Worm (Caenorhabditis elegans) whole organism, young adult: Measurements from ENCODE around the gene cku-70.

ENCODE experiments used
- B0019.2 ChIP-seq: fragments of 200-800 bp; sonication (Bioruptor generic); conservative IDR thresholded peaks from 2 replicates; pipeline ENCODE4 v1.3.6; 2022; ENCODE audit warnings: missing genetic modification reagents, missing genetic modification characterization, missing compliant biosample characterization
- B0336.3 ChIP-seq: fragments of 200-800 bp; sonication (Bioruptor generic); IDR thresholded peaks from 2 replicates; pipeline ENCODE4 v1.3.6; 2022; ENCODE audit warnings: missing genetic modification characterization, missing compliant biosample characterization
- F37B4.10 ChIP-seq: fragments of 200-800 bp; sonication (Bioruptor generic); IDR thresholded peaks from 2 replicates; pipeline ENCODE4 v1.3.6; 2022; ENCODE audit warnings: missing genetic modification characterization, missing compliant biosample characterization
- F49E8.2 ChIP-seq: sonication (generic microtip); optimal IDR thresholded peaks from 3 replicates; lab custom pipeline; 2017; ENCODE audit warnings: missing genetic modification characterization, mild to moderate bottlenecking, missing compliant biosample characterization, antibody characterized with exemption, moderate library complexity; ENCODE audit not compliant: insufficient read depth
- F52B5.7 ChIP-seq: sonication (generic microtip); optimal IDR thresholded peaks from 2 replicates; lab custom pipeline; 2016; ENCODE audit warnings: mild to moderate bottlenecking, missing genetic modification characterization, missing compliant biosample characterization
- T26A5.8 ChIP-seq: sonication (generic microtip); optimal IDR thresholded peaks from 2 replicates; lab custom pipeline; 2016; ENCODE audit warnings: missing genetic modification characterization, missing compliant biosample characterization
- Y53G8AR.9 ChIP-seq: fragments of 200-800 bp; sonication (Bioruptor generic); conservative IDR thresholded peaks from 2 replicates; pipeline ENCODE4 v1.3.6; 2022; ENCODE audit warnings: missing genetic modification reagents, missing genetic modification characterization, missing compliant biosample characterization
- Y56A3A.18 ChIP-seq: fragments of 200-800 bp; sonication (Bioruptor generic); IDR thresholded peaks from 2 replicates; pipeline ENCODE4 v1.3.6; 2022; ENCODE audit warnings: missing genetic modification reagents, missing genetic modification characterization, missing compliant biosample characterization
- Y79H2A.3 ChIP-seq: fragments of 200-800 bp; sonication (Bioruptor generic); conservative IDR thresholded peaks from 2 replicates; pipeline ENCODE4 v1.3.6; 2022; ENCODE audit warnings: missing genetic modification reagents, missing genetic modification characterization, missing compliant biosample characterization
- ZK185.1 ChIP-seq: sonication (generic microtip); optimal IDR thresholded peaks from 2 replicates; lab custom pipeline; 2016; ENCODE audit warnings: mild to moderate bottlenecking, missing genetic modification characterization, missing compliant biosample characterization; ENCODE audit not compliant: poor library complexity, severe bottlenecking
- ama-1 ChIP-seq, 3 experiments: fragments of 150-350 bp in 1 of 3; sonication (generic microtip) in 2 of 3; optimal IDR thresholded peaks; 2 replicates each; lab custom pipeline; 2014 to 2018; ENCODE audit warnings: missing biosample characterization in 2 of 3, missing genetic modification characterization in 2 of 3, missing genetic modification reagents in 2 of 3
- aptf-2 ChIP-seq: fragments of 200-800 bp; sonication (Bioruptor generic); conservative IDR thresholded peaks from 2 replicates; pipeline ENCODE4 v1.3.6; 2022; ENCODE audit warnings: missing genetic modification reagents, missing genetic modification characterization, missing compliant biosample characterization
- die-1 ChIP-seq: sonication (generic microtip); optimal IDR thresholded peaks from 2 replicates; lab custom pipeline; 2016; ENCODE audit warnings: missing genotype, mild to moderate bottlenecking, missing genetic modification characterization, missing compliant biosample characterization
- dpl-1 ChIP-seq: fragments of 150-350 bp; optimal IDR thresholded peaks from 2 replicates; lab custom pipeline; 2014; ENCODE audit warnings: missing biosample characterization, missing genetic modification reagents, missing genetic modification characterization
- efl-1 ChIP-seq: fragments of 150-350 bp; optimal IDR thresholded peaks from 2 replicates; lab custom pipeline; 2014; ENCODE audit warnings: missing biosample characterization, missing genetic modification reagents, missing genetic modification characterization
- egl-18 ChIP-seq: fragments of 200-800 bp; sonication (Bioruptor generic); IDR thresholded peaks from 2 replicates; pipeline ENCODE4 v1.3.6; 2022; ENCODE audit warnings: missing genetic modification reagents, missing genetic modification characterization, missing compliant biosample characterization
- egrh-3 ChIP-seq: fragments of 200-800 bp; sonication (Bioruptor generic); IDR thresholded peaks from 2 replicates; pipeline ENCODE4 v1.3.6; 2022; ENCODE audit warnings: missing genetic modification reagents, missing genetic modification characterization, missing compliant biosample characterization
- fkh-3 ChIP-seq: sonication (generic microtip); optimal IDR thresholded peaks from 2 replicates; lab custom pipeline; 2016; ENCODE audit warnings: mild to moderate bottlenecking, missing genetic modification characterization, missing compliant biosample characterization
- lin-35 ChIP-seq, 3 experiments: fragments of 150-350 bp in 2 of 3; sonication (generic microtip) in 1 of 3; optimal IDR thresholded peaks; 2 replicates each; lab custom pipeline; 2014 to 2018; ENCODE audit warnings: missing biosample characterization in 3 of 3, missing genetic modification characterization in 3 of 3, missing genetic modification reagents in 3 of 3
- madf-10 ChIP-seq: sonication (generic microtip); optimal IDR thresholded peaks from 2 replicates; lab custom pipeline; 2016; ENCODE audit warnings: mild to moderate bottlenecking, missing genetic modification characterization, missing compliant biosample characterization
- madf-3 ChIP-seq: fragments of 200-800 bp; sonication (Bioruptor generic); IDR thresholded peaks from 2 replicates; pipeline ENCODE4 v1.3.6; 2022; ENCODE audit warnings: missing genetic modification reagents, missing genetic modification characterization, missing compliant biosample characterization
- madf-8 ChIP-seq: fragments of 200-800 bp; sonication (Bioruptor generic); conservative IDR thresholded peaks from 2 replicates; pipeline ENCODE4 v1.3.6; 2022; ENCODE audit warnings: missing genetic modification reagents, missing genetic modification characterization, missing compliant biosample characterization
- nfya-1 ChIP-seq: sonication (generic microtip); optimal IDR thresholded peaks from 2 replicates; lab custom pipeline; 2017; ENCODE audit warnings: antibody characterized with exemption, missing compliant biosample characterization, missing genetic modification characterization, borderline replicate concordance; ENCODE audit not compliant: insufficient read depth
- nfya-2 ChIP-seq: fragments of 200-800 bp; sonication (Bioruptor generic); IDR thresholded peaks from 2 replicates; pipeline ENCODE4 v1.3.6; 2022; ENCODE audit warnings: missing genetic modification reagents, missing genetic modification characterization, missing compliant biosample characterization
- pha-4 ChIP-seq: fragments of 150-350 bp; sonication (generic microtip); optimal IDR thresholded peaks from 2 replicates; lab custom pipeline; 2014; ENCODE audit warnings: missing biosample characterization, missing genetic modification reagents, missing genetic modification characterization
- sdz-38 ChIP-seq: sonication (generic microtip); optimal IDR thresholded peaks from 2 replicates; lab custom pipeline; 2016; ENCODE audit warnings: missing genotype, missing genetic modification characterization, missing compliant biosample characterization
- snpc-1.1 ChIP-seq: sonication (generic microtip); optimal IDR thresholded peaks from 2 replicates; lab custom pipeline; 2017; ENCODE audit warnings: missing genetic modification characterization, mild to moderate bottlenecking, missing compliant biosample characterization, antibody characterized with exemption, moderate library complexity, missing genotype, missing genetic modification reagents; ENCODE audit not compliant: insufficient read depth
- snpc-1.3 ChIP-seq: sonication (generic microtip); optimal IDR thresholded peaks from 2 replicates; lab custom pipeline; 2017; ENCODE audit warnings: missing genetic modification characterization, mild to moderate bottlenecking, missing compliant biosample characterization, antibody characterized with exemption, moderate library complexity, missing genotype, missing genetic modification reagents; ENCODE audit not compliant: insufficient read depth
- tbp1 ChIP-seq: fragments of 200-800 bp; sonication (Bioruptor generic); optimal IDR thresholded peaks from 2 replicates; lab custom pipeline; 2018; ENCODE audit warnings: mild to moderate bottlenecking, missing genetic modification characterization, missing compliant biosample characterization
- tlf-1 ChIP-seq: fragments of 200-800 bp; sonication (Bioruptor generic); optimal IDR thresholded peaks from 2 replicates; lab custom pipeline; 2018; ENCODE audit warnings: mild to moderate bottlenecking, missing genetic modification characterization, missing compliant biosample characterization
- zfh-2 ChIP-seq: fragments of 200-800 bp; sonication (Bioruptor generic); conservative IDR thresholded peaks from 2 replicates; pipeline ENCODE4 v1.3.6; 2022; ENCODE audit warnings: missing genetic modification reagents, missing genetic modification characterization, missing compliant biosample characterization
- zim-3 ChIP-seq: sonication (generic microtip); optimal IDR thresholded peaks from 2 replicates; lab custom pipeline; 2017; ENCODE audit warnings: mild to moderate bottlenecking, missing genetic modification characterization, moderate library complexity, missing compliant biosample characterization
- ztf-18 ChIP-seq: sonication (generic microtip); optimal IDR thresholded peaks from 2 replicates; lab custom pipeline; 2016; ENCODE audit warnings: missing genotype, mild to moderate bottlenecking, missing genetic modification characterization, missing compliant biosample characterization
- ztf-22 ChIP-seq: fragments of 200-800 bp; sonication (Bioruptor generic); optimal IDR thresholded peaks from 2 replicates; lab custom pipeline; 2018; ENCODE audit warnings: mild to moderate bottlenecking, missing genetic modification characterization, moderate library complexity, missing compliant biosample characterization
- ztf-25 ChIP-seq: fragments of 200-800 bp; sonication (Bioruptor generic); IDR thresholded peaks from 2 replicates; pipeline ENCODE4 v1.3.6; 2022; ENCODE audit warnings: missing genetic modification reagents, missing genetic modification characterization, missing compliant biosample characterization
- ztf-26 ChIP-seq: sonication (generic microtip); optimal IDR thresholded peaks from 2 replicates; lab custom pipeline; 2017; ENCODE audit warnings: missing genetic modification characterization, missing compliant biosample characterization
- ztf-28 ChIP-seq: fragments of 200-800 bp; sonication (Bioruptor generic); IDR thresholded peaks from 2 replicates; pipeline ENCODE4 v1.3.6; 2022; ENCODE audit warnings: missing genetic modification reagents, missing genetic modification characterization, missing compliant biosample characterization
- ztf-3 ChIP-seq: fragments of 200-800 bp; sonication (Bioruptor generic); optimal IDR thresholded peaks from 2 replicates; lab custom pipeline; 2018; ENCODE audit warnings: mild to moderate bottlenecking, missing genetic modification characterization, missing compliant biosample characterization
- ztf-6 ChIP-seq: fragments of 200-800 bp; sonication (Bioruptor generic); IDR thresholded peaks from 2 replicates; pipeline ENCODE4 v1.3.6; 2022; ENCODE audit warnings: missing genetic modification reagents, missing genetic modification characterization, missing compliant biosample characterization

Gene cku-70

ce11 chrIII:11119176-11119853, 35.3 kb upstream of the cku-70 start, which contains the start of the genes sup-35 and Y48A6C.4 (continued):
- no peak for TF ChIP-seq B0019.2 (GFP tag; lab: Robert Waterston, UW)
- no peak for TF ChIP-seq Y79H2A.3 (GFP tag; lab: Robert Waterston, UW)
- no peak for TF ChIP-seq T26A5.8 (tag; lab: Kevin White, UChicago)
- no peak for TF ChIP-seq madf-3 (GFP tag; lab: Robert Waterston, UW)
- no peak for TF ChIP-seq sdz-38 (tag; lab: Kevin White, UChicago)
- no peak for TF ChIP-seq ztf-26 (tag; lab: Kevin White, UChicago)
- peak; percentile 94 for TF ChIP-seq efl-1 (GFP tag; lab: Kevin White, UChicago)
- no peak for TF ChIP-seq F49E8.2 (tag; lab: Kevin White, UChicago)
- TF ChIP-seq ZK185.1 (tag; lab: Kevin White, UChicago), result peak; percentile 46
- peak; percentile 84 for TF ChIP-seq snpc-1.1
- TF ChIP-seq snpc-1.3 (tag; lab: Kevin White, UChicago), result peak; percentile 8
- peak; percentile 84 for TF ChIP-seq dpl-1 (GFP tag; lab: Kevin White, UChicago)
- no peak for TF ChIP-seq F52B5.7 (tag; lab: Kevin White, UChicago)
- no peak for TF ChIP-seq egrh-3 (GFP tag; lab: Robert Waterston, UW)
- peak; percentile 60 for TF ChIP-seq tlf-1 (GFP tag; lab: Kevin White, UChicago)
- 0 out of 2 replicates have a peak, but pooled peaks have one; percentile 15 for TF ChIP-seq B0336.3
- TF ChIP-seq ztf-28, result 0 out of 2 replicates have a peak, but pooled peaks have one; percentile 23
- TF ChIP-seq madf-8, result peak; percentile 72
- TF ChIP-seq tbp1 (GFP tag; lab: Kevin White, UChicago), result peak; percentile 52
- no peak for TF ChIP-seq ztf-3 (GFP tag; lab: Kevin White, UChicago)
- TF ChIP-seq pha-4, result peak; percentile 12
- TF ChIP-seq Y53G8AR.9 (GFP tag; lab: Robert Waterston, UW), result no peak
- 0 out of 2 replicates have a peak, but pooled peaks have one; percentile 12 for TF ChIP-seq aptf-2 (GFP tag; lab: Robert Waterston, UW)
- peak; percentile 65 for TF ChIP-seq madf-10 (tag; lab: Kevin White, UChicago)
- no peak for TF ChIP-seq nfya-1 (tag; lab: Kevin White, UChicago)
- TF ChIP-seq Y56A3A.18 (GFP tag; lab: Robert Waterston, UW), result no peak
- no peak for TF ChIP-seq ama-1 (optimal IDR thresholded peaks at IDR 0.05; lab: Kevin White, UChicago)
- no peak for TF ChIP-seq ama-1 (GFP tag; optimal IDR thresholded peaks at IDR 0.05; lab: Kevin White, UChicago)
- no peak for TF ChIP-seq ztf-25 (GFP tag; lab: Robert Waterston, UW)
- no peak for TF ChIP-seq zim-3
- no peak for TF ChIP-seq zfh-2
- no peak for TF ChIP-seq egl-18 (GFP tag; lab: Robert Waterston, UW)
- no peak for TF ChIP-seq fkh-3 (tag; lab: Kevin White, UChicago)
- no peak for TF ChIP-seq ztf-6 (GFP tag; lab: Robert Waterston, UW)
- no peak for TF ChIP-seq nfya-2
- TF ChIP-seq F37B4.10 (GFP tag; lab: Robert Waterston, UW), result no peak
- no peak for TF ChIP-seq die-1 (tag; lab: Kevin White, UChicago)
- TF ChIP-seq ztf-18 (tag; lab: Kevin White, UChicago), result peak; percentile 44
- TF ChIP-seq lin-35 (GFP tag; optimal IDR thresholded peaks at IDR 0.05; lab: Kevin White, UChicago), result peak in 2 of 3 experiments; percentile 25 to 76
- TF ChIP-seq ztf-22 (GFP tag; lab: Kevin White, UChicago), result no peak
